Fruit fly (Drosophila melanogaster) whole organism, embryonic: ENCODE results near the gene CG44362.

Experiments
- Ada2b ChIP-seq: fragments of 200-800 bp; sonication (Bioruptor generic); IDR thresholded peaks from 2 replicates; pipeline ENCODE4 v1.3.6; 2022; ENCODE audit warnings: missing biosample characterization, missing genetic modification characterization
- Adf1 ChIP-seq: fragments of 200-800 bp; sonication (Bioruptor generic); IDR thresholded peaks from 2 replicates; pipeline ENCODE4 v1.3.6; 2022; ENCODE audit warnings: missing biosample characterization, missing genetic modification characterization
- CG10209 ChIP-seq: fragments of 200-800 bp; sonication (Bioruptor generic); optimal IDR thresholded peaks from 3 replicates; lab custom pipeline; 2017; ENCODE audit warnings: missing biosample characterization, mild to moderate bottlenecking, missing genetic modification characterization, missing genetic modification reagents
- CG1024 ChIP-seq: fragments of 200-800 bp; sonication (Bioruptor generic); IDR thresholded peaks from 2 replicates; pipeline ENCODE4 v1.3.6; 2022; ENCODE audit warnings: missing biosample characterization, missing genetic modification characterization
- CG10959 ChIP-seq: fragments of 200-800 bp; sonication (Bioruptor generic); IDR thresholded peaks from 2 replicates; pipeline ENCODE4 v1.3.6; 2022; ENCODE audit warnings: missing biosample characterization, missing genetic modification characterization
- CG10979 ChIP-seq: fragments of 200-800 bp; sonication (Bioruptor generic); optimal IDR thresholded peaks from 2 replicates; lab custom pipeline; 2018; ENCODE audit warnings: missing biosample characterization, mild to moderate bottlenecking, missing genetic modification characterization, moderate library complexity
- CG12155 ChIP-seq: fragments of 200-800 bp; sonication (Bioruptor generic); optimal IDR thresholded peaks from 3 replicates; lab custom pipeline; 2016; ENCODE audit warnings: missing biosample characterization, missing genetic modification characterization
- CG12659 ChIP-seq: fragments of 200-800 bp; sonication (Bioruptor generic); optimal IDR thresholded peaks from 3 replicates; lab custom pipeline; 2017; ENCODE audit warnings: mild to moderate bottlenecking, missing biosample characterization, missing genetic modification reagents, missing genetic modification characterization
- CG13424 ChIP-seq: fragments of 200-800 bp; sonication (Bioruptor generic); optimal IDR thresholded peaks from 2 replicates; lab custom pipeline; 2019; ENCODE audit warnings: missing biosample characterization, mild to moderate bottlenecking, missing genetic modification characterization, moderate library complexity
- CG13894 ChIP-seq: fragments of 200-800 bp; sonication (Bioruptor generic); optimal IDR thresholded peaks from 3 replicates; lab custom pipeline; 2018; ENCODE audit warnings: missing biosample characterization, mild to moderate bottlenecking, missing genetic modification characterization, moderate library complexity
- CG1529 ChIP-seq: fragments of 200-800 bp; sonication (Bioruptor generic); optimal IDR thresholded peaks from 3 replicates; lab custom pipeline; 2018; ENCODE audit warnings: missing biosample characterization, missing genetic modification characterization
- CG15696 ChIP-seq: fragments of 200-800 bp; sonication (Bioruptor generic); optimal IDR thresholded peaks from 2 replicates; lab custom pipeline; 2019; ENCODE audit warnings: missing biosample characterization, mild to moderate bottlenecking, missing genetic modification characterization, moderate library complexity
- CG17912 ChIP-seq: fragments of 200-800 bp; sonication (Bioruptor generic); optimal IDR thresholded peaks from 2 replicates; lab custom pipeline; 2018; ENCODE audit warnings: missing biosample characterization, mild to moderate bottlenecking, missing genetic modification characterization
- CG31224 ChIP-seq: fragments of 200-800 bp; sonication (Bioruptor generic); IDR thresholded peaks from 2 replicates; pipeline ENCODE4 v1.3.6; 2022; ENCODE audit warnings: missing biosample characterization, missing genetic modification characterization
- CG4424 ChIP-seq: fragments of 200-800 bp; sonication (Bioruptor generic); optimal IDR thresholded peaks from 3 replicates; lab custom pipeline; 2016; ENCODE audit warnings: missing biosample characterization, missing genetic modification characterization
- CG4854 ChIP-seq: fragments of 200-800 bp; sonication (Bioruptor generic); optimal IDR thresholded peaks from 2 replicates; lab custom pipeline; 2016; ENCODE audit warnings: missing biosample characterization, missing genetic modification characterization, inconsistent platforms
- CG6254 ChIP-seq: fragments of 200-800 bp; sonication (Bioruptor generic); optimal IDR thresholded peaks from 3 replicates; lab custom pipeline; 2017; ENCODE audit warnings: mild to moderate bottlenecking, missing biosample characterization, missing genetic modification reagents, missing genetic modification characterization
- CG8089 ChIP-seq: fragments of 200-800 bp; sonication (Bioruptor generic); optimal IDR thresholded peaks from 3 replicates; lab custom pipeline; 2016; ENCODE audit warnings: missing biosample characterization, missing genetic modification characterization
- CG8765 ChIP-seq: fragments of 200-800 bp; sonication (Bioruptor generic); IDR thresholded peaks from 2 replicates; pipeline ENCODE4 v1.3.6; 2022; ENCODE audit warnings: missing biosample characterization, missing genetic modification characterization
- CG8944 ChIP-seq: fragments of 200-800 bp; sonication (Bioruptor generic); optimal IDR thresholded peaks from 3 replicates; lab custom pipeline; 2016; ENCODE audit warnings: missing biosample characterization, missing genetic modification characterization
- CG9215 ChIP-seq: fragments of 200-800 bp; sonication (Bioruptor generic); IDR thresholded peaks from 2 replicates; pipeline ENCODE4 v1.3.6; 2022; ENCODE audit warnings: missing biosample characterization, missing genetic modification characterization
- CTCF ChIP-seq: fragments of 200-800 bp; sonication (Bioruptor generic); optimal IDR thresholded peaks from 2 replicates; lab custom pipeline; 2017; ENCODE audit warnings: missing biosample characterization, mild to moderate bottlenecking, missing genetic modification characterization, moderate library complexity
- Dll ChIP-seq: fragments of 200-800 bp; sonication (Bioruptor generic); IDR thresholded peaks from 4 replicates; pipeline ENCODE4 v1.3.6; 2022; ENCODE audit warnings: missing biosample characterization, missing genetic modification characterization; ENCODE audit not compliant: partially characterized antibody
- Dp ChIP-seq: fragments of 200-800 bp; sonication (Bioruptor generic); optimal IDR thresholded peaks from 2 replicates; lab custom pipeline; 2018; ENCODE audit warnings: missing biosample characterization, mild to moderate bottlenecking, missing genetic modification characterization, moderate library complexity
- HmgD ChIP-seq: fragments of 200-800 bp; sonication (Bioruptor generic); optimal IDR thresholded peaks from 3 replicates; lab custom pipeline; 2016; ENCODE audit warnings: missing biosample characterization, missing genetic modification characterization
- HmgZ ChIP-seq: fragments of 200-800 bp; sonication (Bioruptor generic); optimal IDR thresholded peaks from 2 replicates; lab custom pipeline; 2018; ENCODE audit warnings: missing biosample characterization, mild to moderate bottlenecking, missing genetic modification characterization
- Hmx ChIP-seq: fragments of 200-800 bp; sonication (Bioruptor generic); optimal IDR thresholded peaks from 2 replicates; lab custom pipeline; 2016; ENCODE audit warnings: missing biosample characterization, missing genetic modification characterization
- Hr3 ChIP-seq: fragments of 200-800 bp; sonication (Bioruptor generic); optimal IDR thresholded peaks from 3 replicates; lab custom pipeline; 2016; ENCODE audit warnings: missing biosample characterization, missing genetic modification characterization
- Nf-YA ChIP-seq: fragments of 200-800 bp; sonication (Bioruptor generic); IDR thresholded peaks from 2 replicates; pipeline ENCODE4 v1.3.6; 2022; ENCODE audit warnings: missing biosample characterization, missing genetic modification characterization
- Sry-β ChIP-seq: fragments of 200-800 bp; sonication (Bioruptor generic); optimal IDR thresholded peaks from 2 replicates; lab custom pipeline; 2018; ENCODE audit warnings: missing biosample characterization, mild to moderate bottlenecking, missing genetic modification characterization, moderate library complexity
- Stat92E ChIP-seq, 3 experiments: fragments of >200 bp in 2 of 3; fragments of 200-800 bp in 1 of 3; sonication (Bioruptor generic) in 1 of 3; optimal IDR thresholded peaks; 2 replicates each; lab custom pipeline; 2017 to 2019; ENCODE audit warnings: missing biosample characterization in 3 of 3, missing genetic modification characterization in 3 of 3, mild to moderate bottlenecking in 1 of 3, moderate library complexity in 1 of 3
- ac ChIP-seq: fragments of 200-800 bp; sonication (Bioruptor generic); optimal IDR thresholded peaks from 3 replicates; lab custom pipeline; 2017; ENCODE audit warnings: missing biosample characterization, mild to moderate bottlenecking, missing genetic modification characterization
- cad ChIP-seq: fragments of >200 bp; optimal IDR thresholded peaks from 2 replicates; lab custom pipeline; 2017; ENCODE audit warnings: missing biosample characterization, missing genetic modification characterization
- cato ChIP-seq: fragments of 200-800 bp; sonication (Bioruptor generic); optimal IDR thresholded peaks from 2 replicates; lab custom pipeline; 2016; ENCODE audit warnings: missing biosample characterization, missing genetic modification characterization, borderline replicate concordance
- jigr1 ChIP-seq: fragments of 200-800 bp; sonication (Bioruptor generic); IDR thresholded peaks from 3 replicates; pipeline ENCODE4 v1.3.6; 2022; ENCODE audit warnings: missing biosample characterization, missing genetic modification characterization
- kay ChIP-seq: fragments of 200-800 bp; sonication (Bioruptor generic); optimal IDR thresholded peaks from 2 replicates; lab custom pipeline; 2016; ENCODE audit warnings: missing biosample characterization, missing genetic modification characterization
- lov ChIP-seq, 2 experiments: fragments of 200-800 bp in 1 of 2; fragments of >200 bp in 1 of 2; sonication (Bioruptor generic) in 1 of 2; IDR thresholded peaks in 1 of 2; optimal IDR thresholded peaks in 1 of 2; 2 replicates in 1 of 2; 3 replicates in 1 of 2; pipeline versions ENCODE4 v1.3.6 to Lab custom; 2017 to 2022; ENCODE audit warnings: missing biosample characterization in 1 of 2, missing genetic modification characterization in 1 of 2
- maf-S ChIP-seq: fragments of 200-800 bp; sonication (Bioruptor generic); optimal IDR thresholded peaks from 2 replicates; lab custom pipeline; 2016; ENCODE audit warnings: missing biosample characterization, missing genetic modification characterization
- mld ChIP-seq: fragments of 200-800 bp; sonication (Bioruptor generic); IDR thresholded peaks from 3 replicates; pipeline ENCODE4 v1.3.6; 2022; ENCODE audit warnings: missing biosample characterization, missing genetic modification characterization; ENCODE audit not compliant: partially characterized antibody
- nerfin-1 ChIP-seq: fragments of 200-800 bp; sonication (Bioruptor generic); optimal IDR thresholded peaks from 3 replicates; lab custom pipeline; 2019; ENCODE audit warnings: missing biosample characterization, mild to moderate bottlenecking, missing genetic modification characterization, moderate library complexity
- nmo ChIP-seq: fragments of 200-800 bp; sonication (Bioruptor generic); optimal IDR thresholded peaks from 2 replicates; lab custom pipeline; 2018; ENCODE audit warnings: missing biosample characterization, mild to moderate bottlenecking, missing genetic modification characterization, moderate library complexity
- odd ChIP-seq: fragments of 200-800 bp; sonication (Bioruptor generic); optimal IDR thresholded peaks from 2 replicates; lab custom pipeline; 2017; ENCODE audit warnings: missing biosample characterization, mild to moderate bottlenecking, missing genetic modification characterization
- p53 ChIP-seq: fragments of 200-800 bp; sonication (Bioruptor generic); optimal IDR thresholded peaks from 2 replicates; lab custom pipeline; 2016; ENCODE audit warnings: missing biosample characterization, missing genetic modification characterization
- ro ChIP-seq: fragments of 200-800 bp; sonication (Bioruptor generic); IDR thresholded peaks from 2 replicates; pipeline ENCODE4 v1.3.6; 2022; ENCODE audit warnings: missing biosample characterization, missing genetic modification characterization
- schlank ChIP-seq: fragments of 200-800 bp; sonication (Bioruptor generic); optimal IDR thresholded peaks from 2 replicates; lab custom pipeline; 2018; ENCODE audit warnings: missing biosample characterization, mild to moderate bottlenecking, missing genetic modification characterization
- sd ChIP-seq: fragments of 200-800 bp; sonication (Bioruptor generic); optimal IDR thresholded peaks from 3 replicates; lab custom pipeline; 2018; ENCODE audit warnings: missing biosample characterization, mild to moderate bottlenecking, missing genetic modification characterization, moderate library complexity
- slp2 ChIP-seq: fragments of 200-800 bp; sonication (Bioruptor generic); optimal IDR thresholded peaks from 2 replicates; lab custom pipeline; 2016; ENCODE audit warnings: missing biosample characterization, missing genetic modification characterization
- ttk ChIP-seq: fragments of 200-800 bp; sonication (Bioruptor generic); IDR thresholded peaks from 2 replicates; pipeline ENCODE4 v2.1.2; 2022; ENCODE audit warnings: missing biosample characterization, missing genetic modification characterization
- vfl ChIP-seq: fragments of 200-800 bp; sonication (Bioruptor generic); optimal IDR thresholded peaks from 2 replicates; lab custom pipeline; 2016; ENCODE audit warnings: missing biosample characterization, missing genetic modification characterization
- zfh2 ChIP-seq: fragments of 200-800 bp; sonication (Bioruptor generic); optimal IDR thresholded peaks from 2 replicates; lab custom pipeline; 2016; ENCODE audit warnings: missing biosample characterization, missing genetic modification characterization

CG44362 gene

DNA sequence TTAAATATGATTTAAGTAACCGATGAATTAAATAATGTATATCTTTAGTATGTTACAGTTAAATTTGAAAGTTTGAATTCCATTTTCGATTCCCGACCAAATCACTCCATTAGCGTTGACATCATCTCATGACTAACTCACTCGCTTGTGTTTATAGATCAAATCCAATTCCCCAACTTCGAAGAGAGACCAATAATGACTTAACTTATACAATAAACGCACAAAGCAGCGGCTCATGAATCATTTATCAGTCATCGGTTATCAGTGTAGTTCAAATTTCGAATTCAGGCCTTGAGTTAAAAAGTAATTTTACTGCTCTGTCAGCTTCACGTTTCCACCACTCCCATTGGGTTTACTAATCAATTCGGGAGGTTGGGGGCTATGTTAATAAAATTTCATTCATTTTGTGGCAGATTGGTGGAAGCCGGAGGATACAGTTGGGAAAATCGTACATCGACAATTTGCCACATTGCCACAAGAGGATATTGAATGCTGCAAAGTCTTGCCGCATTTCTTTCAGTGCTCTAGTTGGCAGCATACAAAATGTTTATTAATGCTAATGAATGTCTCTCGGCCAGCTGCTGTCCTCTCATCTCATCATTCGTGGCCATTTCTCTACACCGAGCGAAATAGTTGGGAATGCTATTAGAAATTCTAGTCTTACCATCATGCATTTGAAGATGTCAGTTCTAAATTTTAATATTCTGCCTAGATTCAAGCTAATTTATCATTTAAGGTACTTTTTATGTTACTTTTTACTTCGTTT, 11.1 kb downstream of the CG44362 start (continued):
- TF ChIP-seq schlank (tag; lab: Kevin White, UChicago) (no peak), CG10209 (GFP tag; lab: Kevin White, UChicago) (peak; percentile 15), CG17912 (GFP tag; lab: Kevin White, UChicago) (no peak), CG4424 (GFP tag; lab: Kevin White, UChicago) (peak; percentile 53), Hr3 (no peak), Nf-YA (no peak), lov (optimal IDR thresholded peaks at IDR 0.05; lab: Kevin White, UChicago) (no peak), lov (GFP tag; IDR thresholded peaks at IDR 0.05; lab: Robert Waterston, UW) (no peak), nmo (GFP tag; lab: Kevin White, UChicago) (peak; percentile 59), CG6254 (GFP tag; lab: Kevin White, UChicago) (no peak), CG10979 (tag; lab: Kevin White, UChicago) (peak; percentile 60), CG8944 (no peak), ac (GFP tag; lab: Kevin White, UChicago) (no peak), CG12155 (peak; percentile 10), Hmx (no peak), odd (GFP tag; lab: Kevin White, UChicago) (no peak), CG4854 (GFP tag; lab: Kevin White, UChicago) (no peak), CG1529 (GFP tag; lab: Kevin White, UChicago) (no peak), nerfin-1 (tag; lab: Kevin White, UChicago) (no peak), ro (GFP tag; lab: Robert Waterston, UW) (no peak), HmgD (GFP tag; lab: Kevin White, UChicago) (no peak), kay (GFP tag; lab: Kevin White, UChicago) (no peak), sd (no peak), CTCF (no peak), cad (GFP tag; lab: Kevin White, UChicago) (no peak), CG8089 (peak; percentile 36), CG15696 (tag; lab: Kevin White, UChicago) (no peak), CG10959 (no peak), Dll (GFP tag; lab: Robert Waterston, UW) (no peak), vfl (GFP tag; lab: Kevin White, UChicago) (no peak), CG9215 (no peak), CG31224 (GFP tag; lab: Robert Waterston, UW) (0 out of 2 replicates have a peak, but pooled peaks have one; percentile 4), Stat92E (GFP tag; optimal IDR thresholded peaks at IDR 0.05; lab: Kevin White, UChicago) (no peak), Dp (GFP tag; lab: Kevin White, UChicago) (no peak), zfh2 (GFP tag; lab: Kevin White, UChicago) (no peak), maf-S (no peak), CG12659 (GFP tag; lab: Kevin White, UChicago) (no peak), CG1024 (GFP tag; lab: Robert Waterston, UW) (no peak), p53 (no peak), ttk (GFP tag; lab: Robert Waterston, UW) (no peak), jigr1 (GFP tag; lab: Robert Waterston, UW) (no peak), Ada2b (peak; percentile 12; the same call in 1 of the 2 replicates), HmgZ (no peak), Sry-β (GFP tag; lab: Kevin White, UChicago) (no peak), cato (GFP tag; lab: Kevin White, UChicago) (peak; percentile 15), CG8765 (GFP tag; lab: Robert Waterston, UW) (no peak), slp2 (GFP tag; lab: Kevin White, UChicago) (peak; percentile 40), Adf1 (GFP tag; lab: Robert Waterston, UW) (no peak), mld (GFP tag; lab: Robert Waterston, UW) (no peak), CG13894 (tag; lab: Kevin White, UChicago) (no peak), CG13424 (tag; lab: Kevin White, UChicago) (no peak)
